Fruit fly (Drosophila melanogaster) whole organism, embryonic: Measurements from ENCODE around the gene CG1801.

Source experiments
- C15 ChIP-seq: fragments of 200-800 bp; sonication (Bioruptor generic); IDR thresholded peaks from 3 replicates; pipeline ENCODE4 v1.3.6; 2022; ENCODE audit warnings: missing biosample characterization, missing genetic modification characterization
- CG10209 ChIP-seq: fragments of 200-800 bp; sonication (Bioruptor generic); optimal IDR thresholded peaks from 3 replicates; lab custom pipeline; 2017; ENCODE audit warnings: missing biosample characterization, mild to moderate bottlenecking, missing genetic modification characterization, missing genetic modification reagents
- CG12155 ChIP-seq: fragments of 200-800 bp; sonication (Bioruptor generic); optimal IDR thresholded peaks from 3 replicates; lab custom pipeline; 2016; ENCODE audit warnings: missing biosample characterization, missing genetic modification characterization
- CG12744 ChIP-seq: fragments of 200-800 bp; sonication (Bioruptor generic); optimal IDR thresholded peaks from 2 replicates; lab custom pipeline; 2016; ENCODE audit warnings: missing biosample characterization, missing genetic modification characterization
- CG12769 ChIP-seq: fragments of 200-800 bp; sonication (Bioruptor generic); optimal IDR thresholded peaks from 2 replicates; lab custom pipeline; 2019; ENCODE audit warnings: missing biosample characterization, mild to moderate bottlenecking, missing genetic modification characterization, moderate library complexity
- CG16779 ChIP-seq: fragments of 200-800 bp; sonication (Bioruptor generic); IDR thresholded peaks from 2 replicates; pipeline ENCODE4 v1.3.6; 2022; ENCODE audit warnings: missing biosample characterization, missing genetic modification characterization
- CG17186 ChIP-seq: fragments of 200-800 bp; sonication (Bioruptor generic); optimal IDR thresholded peaks from 3 replicates; lab custom pipeline; 2017; ENCODE audit warnings: missing biosample characterization, missing genetic modification reagents, missing genetic modification characterization
- CG18476 ChIP-seq: fragments of 200-800 bp; sonication (Bioruptor generic); optimal IDR thresholded peaks from 2 replicates; lab custom pipeline; 2016; ENCODE audit warnings: missing biosample characterization, mild to moderate bottlenecking, missing genetic modification characterization
- CG18764 ChIP-seq: fragments of 200-800 bp; sonication (Bioruptor generic); optimal IDR thresholded peaks from 3 replicates; lab custom pipeline; 2016; ENCODE audit warnings: missing biosample characterization, missing genetic modification characterization
- CG2678 ChIP-seq: fragments of 200-800 bp; sonication (Bioruptor generic); optimal IDR thresholded peaks from 3 replicates; lab custom pipeline; 2019; ENCODE audit warnings: missing biosample characterization, mild to moderate bottlenecking, missing genetic modification characterization, moderate library complexity
- CG31365 ChIP-seq: fragments of 200-800 bp; sonication (Bioruptor generic); optimal IDR thresholded peaks from 2 replicates; lab custom pipeline; 2018; ENCODE audit warnings: missing biosample characterization, mild to moderate bottlenecking, missing genetic modification characterization
- CG34422 ChIP-seq: fragments of 200-800 bp; sonication (Bioruptor generic); IDR thresholded peaks from 3 replicates; pipeline ENCODE4 v1.3.6; 2022; ENCODE audit warnings: missing biosample characterization, missing genetic modification characterization
- CG3995 ChIP-seq: fragments of 200-800 bp; sonication (Bioruptor generic); optimal IDR thresholded peaks from 3 replicates; lab custom pipeline; 2016; ENCODE audit warnings: missing biosample characterization, missing genetic modification characterization
- CG4730 ChIP-seq: fragments of 200-800 bp; sonication (Bioruptor generic); IDR thresholded peaks from 2 replicates; pipeline ENCODE4 v1.3.6; 2022; ENCODE audit warnings: missing biosample characterization, missing genetic modification characterization
- CG6175 ChIP-seq: fragments of 200-800 bp; sonication (Bioruptor generic); IDR thresholded peaks from 3 replicates; pipeline ENCODE4 v1.3.6; 2022; ENCODE audit warnings: missing biosample characterization, missing genetic modification characterization
- CG6689 ChIP-seq: fragments of 200-800 bp; sonication (Bioruptor generic); IDR thresholded peaks from 2 replicates; pipeline ENCODE4 v1.3.6; 2022; ENCODE audit warnings: missing biosample characterization, missing genetic modification characterization
- CG6765 ChIP-seq: fragments of 200-800 bp; sonication (Bioruptor generic); optimal IDR thresholded peaks from 3 replicates; lab custom pipeline; 2017; ENCODE audit warnings: missing biosample characterization, mild to moderate bottlenecking, missing genetic modification characterization
- CG9932 ChIP-seq: fragments of 200-800 bp; sonication (Bioruptor generic); IDR thresholded peaks from 2 replicates; pipeline ENCODE4 v1.3.6; 2022; ENCODE audit warnings: missing biosample characterization, missing genetic modification characterization
- CHES-1-like ChIP-seq: fragments of 200-800 bp; sonication (Bioruptor generic); optimal IDR thresholded peaks from 2 replicates; lab custom pipeline; 2016; ENCODE audit warnings: missing biosample characterization, missing genetic modification characterization
- Chrac-16 ChIP-seq: fragments of 200-800 bp; sonication (Bioruptor generic); optimal IDR thresholded peaks from 3 replicates; lab custom pipeline; 2016; ENCODE audit warnings: missing biosample characterization, missing genetic modification characterization
- D19A ChIP-seq: fragments of 200-800 bp; optimal IDR thresholded peaks from 3 replicates; lab custom pipeline; 2019; ENCODE audit warnings: missing biosample characterization, mild to moderate bottlenecking, missing genetic modification characterization, moderate library complexity
- Dll ChIP-seq: fragments of 200-800 bp; sonication (Bioruptor generic); IDR thresholded peaks from 4 replicates; pipeline ENCODE4 v1.3.6; 2022; ENCODE audit warnings: missing biosample characterization, missing genetic modification characterization; ENCODE audit not compliant: partially characterized antibody
- Hand ChIP-seq: fragments of 200-800 bp; sonication (Bioruptor generic); optimal IDR thresholded peaks from 2 replicates; lab custom pipeline; 2017; ENCODE audit warnings: mild to moderate bottlenecking, missing biosample characterization, missing genetic modification reagents, missing genetic modification characterization
- Hr39 ChIP-seq: fragments of >200 bp; optimal IDR thresholded peaks from 2 replicates; lab custom pipeline; 2017
- Hr51 ChIP-seq, 2 experiments: fragments of 200-800 bp; sonication (Bioruptor generic); optimal IDR thresholded peaks; 2 replicates in 1 of 2; 3 replicates in 1 of 2; lab custom pipeline; 2016 to 2018; ENCODE audit warnings: missing biosample characterization in 2 of 2, missing genetic modification characterization in 2 of 2, mild to moderate bottlenecking in 1 of 2, moderate library complexity in 1 of 2
- Med ChIP-seq: fragments of 200-800 bp; sonication (Bioruptor generic); peaks from one replicate; lab custom pipeline; 2016; ENCODE audit warnings: missing biosample characterization, missing genetic modification characterization, mild to moderate bottlenecking, inconsistent platforms, moderate library complexity
- NfI ChIP-seq: fragments of 200-800 bp; sonication (Bioruptor generic); optimal IDR thresholded peaks from 3 replicates; lab custom pipeline; 2018; ENCODE audit warnings: missing biosample characterization, mild to moderate bottlenecking, missing genetic modification characterization, moderate library complexity
- YL-1 ChIP-seq: fragments of 200-800 bp; sonication (Bioruptor generic); optimal IDR thresholded peaks from 3 replicates; lab custom pipeline; 2017; ENCODE audit warnings: missing biosample characterization, mild to moderate bottlenecking, missing genetic modification characterization
- al ChIP-seq: fragments of 200-800 bp; sonication (Bioruptor generic); IDR thresholded peaks from 2 replicates; pipeline ENCODE4 v1.3.6; 2022; ENCODE audit warnings: missing biosample characterization, missing genetic modification characterization
- az2 ChIP-seq: fragments of 200-800 bp; sonication (Bioruptor generic); optimal IDR thresholded peaks from 3 replicates; lab custom pipeline; 2016; ENCODE audit warnings: missing biosample characterization, missing genetic modification characterization
- cg ChIP-seq: fragments of 200-800 bp; sonication (Bioruptor generic); optimal IDR thresholded peaks from 3 replicates; lab custom pipeline; 2019; ENCODE audit warnings: missing biosample characterization, mild to moderate bottlenecking, missing genetic modification characterization, moderate library complexity
- cwo ChIP-seq: fragments of 200-800 bp; sonication (Bioruptor generic); optimal IDR thresholded peaks from 3 replicates; lab custom pipeline; 2017; ENCODE audit warnings: missing biosample characterization, missing genetic modification characterization, mild to moderate bottlenecking, moderate library complexity, missing genetic modification reagents
- dmrt99B ChIP-seq: fragments of 200-800 bp; sonication (Bioruptor generic); optimal IDR thresholded peaks from 2 replicates; lab custom pipeline; 2018; ENCODE audit warnings: missing biosample characterization, mild to moderate bottlenecking, missing genetic modification characterization, moderate library complexity
- ems ChIP-seq: fragments of 200-800 bp; sonication (Bioruptor generic); optimal IDR thresholded peaks from 3 replicates; lab custom pipeline; 2016; ENCODE audit warnings: missing biosample characterization, missing genetic modification characterization
- ewg ChIP-seq: fragments of 200-800 bp; sonication (Bioruptor generic); optimal IDR thresholded peaks from 3 replicates; lab custom pipeline; 2017; ENCODE audit warnings: mild to moderate bottlenecking, missing biosample characterization, missing genetic modification reagents, missing genetic modification characterization
- ham ChIP-seq: fragments of 200-800 bp; sonication (Bioruptor generic); IDR thresholded peaks from 2 replicates; pipeline ENCODE4 v1.3.6; 2022; ENCODE audit warnings: missing biosample characterization, missing genetic modification characterization
- insv ChIP-seq, 2 experiments: fragments of 200-800 bp; sonication (Bioruptor generic); optimal IDR thresholded peaks; 3 replicates each; lab custom pipeline; 2016 to 2018; ENCODE audit warnings: missing biosample characterization in 2 of 2, missing genetic modification characterization in 2 of 2
- jigr1 ChIP-seq: fragments of 200-800 bp; sonication (Bioruptor generic); IDR thresholded peaks from 3 replicates; pipeline ENCODE4 v1.3.6; 2022; ENCODE audit warnings: missing biosample characterization, missing genetic modification characterization
- jumu ChIP-seq: fragments of 200-800 bp; sonication (Bioruptor generic); optimal IDR thresholded peaks from 3 replicates; lab custom pipeline; 2016; ENCODE audit warnings: missing biosample characterization, missing genetic modification characterization
- maf-S ChIP-seq: fragments of 200-800 bp; sonication (Bioruptor generic); optimal IDR thresholded peaks from 2 replicates; lab custom pipeline; 2016; ENCODE audit warnings: missing biosample characterization, missing genetic modification characterization
- org-1 ChIP-seq: fragments of 200-800 bp; sonication (Bioruptor generic); optimal IDR thresholded peaks from 2 replicates; lab custom pipeline; 2017; ENCODE audit warnings: missing biosample characterization, missing genetic modification characterization
- pb ChIP-seq: fragments of 200-800 bp; sonication (Bioruptor generic); optimal IDR thresholded peaks from 3 replicates; lab custom pipeline; 2016; ENCODE audit warnings: missing biosample characterization, missing genetic modification characterization
- phol ChIP-seq: fragments of 200-800 bp; sonication (Bioruptor generic); optimal IDR thresholded peaks from 3 replicates; lab custom pipeline; 2018; ENCODE audit warnings: missing biosample characterization, mild to moderate bottlenecking, missing genetic modification characterization, moderate library complexity
- pum ChIP-seq: fragments of 200-800 bp; sonication (Bioruptor generic); optimal IDR thresholded peaks from 2 replicates; lab custom pipeline; 2016; ENCODE audit warnings: missing biosample characterization, missing genetic modification characterization
- repo ChIP-seq: fragments of 200-800 bp; sonication (Bioruptor generic); optimal IDR thresholded peaks from 2 replicates; lab custom pipeline; 2016; ENCODE audit warnings: missing biosample characterization, missing genetic modification characterization
- slou ChIP-seq: fragments of 200-800 bp; sonication (Bioruptor generic); optimal IDR thresholded peaks from 3 replicates; lab custom pipeline; 2016; ENCODE audit warnings: missing biosample characterization, missing genetic modification characterization
- sug ChIP-seq: fragments of 200-800 bp; optimal IDR thresholded peaks from 2 replicates; lab custom pipeline; 2019; ENCODE audit warnings: missing biosample characterization, mild to moderate bottlenecking, missing genetic modification characterization, moderate library complexity
- trem ChIP-seq: fragments of 200-800 bp; optimal IDR thresholded peaks from 3 replicates; lab custom pipeline; 2019; ENCODE audit warnings: missing biosample characterization, mild to moderate bottlenecking, missing genetic modification characterization, moderate library complexity
- unpg ChIP-seq: fragments of 200-800 bp; sonication (Bioruptor generic); optimal IDR thresholded peaks from 3 replicates; lab custom pipeline; 2018; ENCODE audit warnings: missing biosample characterization, mild to moderate bottlenecking, missing genetic modification characterization, moderate library complexity
- yki ChIP-seq: fragments of >200 bp; optimal IDR thresholded peaks from 3 replicates; lab custom pipeline; 2018
- zfh1 ChIP-seq: fragments of 200-800 bp; sonication (Bioruptor generic); IDR thresholded peaks from 3 replicates; pipeline ENCODE4 v1.3.6; 2022; ENCODE audit warnings: missing biosample characterization, missing genetic modification characterization

The CG1801 gene

dm6 chrX:21349800-21350309, 32.5 kb upstream of the CG1801 start, which contains the start of the genes peng and sol (continued):
- TF ChIP-seq org-1 (GFP tag; lab: Kevin White, UChicago) (peak; percentile 59), jigr1 (no peak), CG34422 (GFP tag; lab: Robert Waterston, UW) (no peak; the same call in 2 of the 3 replicates), Dll (GFP tag; lab: Robert Waterston, UW) (0 out of 4 replicates have a peak, but pooled peaks have one; percentile 30), maf-S (GFP tag; lab: Kevin White, UChicago) (peak; percentile 51), zfh1 (peak; percentile 41; the same call in 1 of the 3 replicates), CG6175 (0 out of 3 replicates have a peak, but pooled peaks have one; percentile 25), Hr39 (no peak), ham (no peak), CG12769 (tag; lab: Kevin White, UChicago) (no peak), cwo (GFP tag; lab: Kevin White, UChicago) (peak; percentile 81), slou (peak; percentile 77), CG18764 (GFP tag; lab: Kevin White, UChicago) (peak; percentile 53), CG6765 (GFP tag; lab: Kevin White, UChicago) (peak; percentile 19), NfI (GFP tag; lab: Kevin White, UChicago) (peak; percentile 69), CG17186 (GFP tag; lab: Kevin White, UChicago) (peak; percentile 0), CG18476 (GFP tag; lab: Kevin White, UChicago) (peak; percentile 69), CG9932 (GFP tag; lab: Robert Waterston, UW) (peak; percentile 79), CG10209 (GFP tag; lab: Kevin White, UChicago) (peak; percentile 74), Hr51 (GFP tag; optimal IDR thresholded peaks at IDR 0.05; lab: Kevin White, UChicago) (peak; percentile 16 to 74), pum (GFP tag; lab: Kevin White, UChicago) (peak; percentile 78), ewg (GFP tag; lab: Kevin White, UChicago) (peak; percentile 47), CG31365 (tag; lab: Kevin White, UChicago) (no peak), Chrac-16 (GFP tag; lab: Kevin White, UChicago) (peak; percentile 80), CG16779 (GFP tag; lab: Robert Waterston, UW) (no peak), yki (lab: Kevin White, UChicago) (no peak), insv (GFP tag; optimal IDR thresholded peaks at IDR 0.05; lab: Kevin White, UChicago) (peak in 1 of 2 experiments; percentile 45), phol (peak; percentile 77), D19A (tag; lab: Kevin White, UChicago) (peak; percentile 47), CG4730 (GFP tag; lab: Robert Waterston, UW) (peak; percentile 23; the same call in 1 of the 2 replicates), C15 (0 out of 3 replicates have a peak, but pooled peaks have one; percentile 25), az2 (GFP tag; lab: Kevin White, UChicago) (peak; percentile 74), repo (no peak), YL-1 (peak; percentile 37), CHES-1-like (peak; percentile 39), pb (GFP tag; lab: Kevin White, UChicago) (no peak), CG6689 (peak; percentile 54), trem (peak; percentile 56), al (peak; percentile 46; the same call in 1 of the 2 replicates), ems (GFP tag; lab: Kevin White, UChicago) (peak; percentile 44), CG3995 (peak; percentile 6), Med (peak; percentile 92), CG2678 (tag; lab: Kevin White, UChicago) (peak; percentile 76), CG12744 (peak; percentile 46), unpg (GFP tag; lab: Kevin White, UChicago) (peak; percentile 66), jumu (GFP tag; lab: Kevin White, UChicago) (peak; percentile 58), sug (tag; lab: Kevin White, UChicago) (peak; percentile 44), dmrt99B (tag; lab: Kevin White, UChicago) (no peak), Hand (GFP tag; lab: Kevin White, UChicago) (peak; percentile 52), CG12155 (GFP tag; lab: Kevin White, UChicago) (peak; percentile 80), cg (no peak)
